Fruit fly (Drosophila melanogaster) whole organism, embryonic: Measurements from ENCODE around the gene CG34049.

ENCODE experiments used
- Atf-2 ChIP-seq: fragments of 200-800 bp; sonication (Bioruptor generic); optimal IDR thresholded peaks from 2 replicates; lab custom pipeline; 2016; ENCODE audit warnings: missing biosample characterization, missing genetic modification characterization
- CG10267 ChIP-seq: fragments of 200-800 bp; sonication (Bioruptor generic); optimal IDR thresholded peaks from 2 replicates; lab custom pipeline; 2018; ENCODE audit warnings: missing biosample characterization, mild to moderate bottlenecking, missing genetic modification characterization, moderate library complexity
- CG10979 ChIP-seq: fragments of 200-800 bp; sonication (Bioruptor generic); optimal IDR thresholded peaks from 2 replicates; lab custom pipeline; 2018; ENCODE audit warnings: missing biosample characterization, mild to moderate bottlenecking, missing genetic modification characterization, moderate library complexity
- CG11560 ChIP-seq: fragments of 200-800 bp; sonication (Bioruptor generic); IDR thresholded peaks from 3 replicates; pipeline ENCODE4 v1.3.6; 2022; ENCODE audit warnings: missing biosample characterization, missing genetic modification characterization
- CG12236 ChIP-seq: fragments of 200-800 bp; sonication (Bioruptor generic); optimal IDR thresholded peaks from 2 replicates; lab custom pipeline; 2016; ENCODE audit warnings: missing biosample characterization, missing genetic modification characterization
- CG12659 ChIP-seq: fragments of 200-800 bp; sonication (Bioruptor generic); optimal IDR thresholded peaks from 3 replicates; lab custom pipeline; 2017; ENCODE audit warnings: mild to moderate bottlenecking, missing biosample characterization, missing genetic modification reagents, missing genetic modification characterization
- CG14710 ChIP-seq: fragments of 200-800 bp; sonication (Bioruptor generic); optimal IDR thresholded peaks from 3 replicates; lab custom pipeline; 2019; ENCODE audit warnings: missing biosample characterization, mild to moderate bottlenecking, missing genetic modification characterization, moderate library complexity
- CG14965 ChIP-seq: fragments of 200-800 bp; sonication (Bioruptor generic); optimal IDR thresholded peaks from 2 replicates; lab custom pipeline; 2016; ENCODE audit warnings: missing biosample characterization, missing genetic modification characterization, borderline replicate concordance
- CG15479 ChIP-seq: fragments of 200-800 bp; sonication (Bioruptor generic); optimal IDR thresholded peaks from 3 replicates; lab custom pipeline; 2019; ENCODE audit warnings: missing biosample characterization, mild to moderate bottlenecking, missing genetic modification characterization, moderate library complexity
- CG15514 ChIP-seq: fragments of 200-800 bp; sonication (Bioruptor generic); optimal IDR thresholded peaks from 3 replicates; lab custom pipeline; 2017; ENCODE audit warnings: missing biosample characterization, missing genetic modification characterization, mild to moderate bottlenecking, moderate library complexity, missing genetic modification reagents
- CG16813 ChIP-seq: fragments of 200-800 bp; sonication (Bioruptor generic); IDR thresholded peaks from 3 replicates; pipeline ENCODE4 v1.3.6; 2022; ENCODE audit warnings: missing biosample characterization, missing genetic modification characterization; ENCODE audit not compliant: partially characterized antibody
- CG17186 ChIP-seq: fragments of 200-800 bp; sonication (Bioruptor generic); optimal IDR thresholded peaks from 3 replicates; lab custom pipeline; 2017; ENCODE audit warnings: missing biosample characterization, missing genetic modification reagents, missing genetic modification characterization
- CG17612 ChIP-seq: fragments of 200-800 bp; sonication (Bioruptor generic); IDR thresholded peaks from 2 replicates; pipeline ENCODE4 v1.3.6; 2022; ENCODE audit warnings: missing biosample characterization, missing genetic modification characterization
- CG33557 ChIP-seq: fragments of 200-800 bp; sonication (Bioruptor generic); optimal IDR thresholded peaks from 2 replicates; lab custom pipeline; 2019; ENCODE audit warnings: missing biosample characterization, mild to moderate bottlenecking, missing genetic modification characterization, moderate library complexity
- CG34376 ChIP-seq: fragments of 200-800 bp; sonication (Bioruptor generic); optimal IDR thresholded peaks from 2 replicates; lab custom pipeline; 2018; ENCODE audit warnings: missing biosample characterization, mild to moderate bottlenecking, missing genetic modification characterization
- CG42726 ChIP-seq: fragments of 200-800 bp; sonication (Bioruptor generic); IDR thresholded peaks from 2 replicates; pipeline ENCODE4 v1.3.6; 2022; ENCODE audit warnings: missing biosample characterization, missing genetic modification characterization; ENCODE audit not compliant: partially characterized antibody
- CG4617 ChIP-seq: fragments of 200-800 bp; sonication (Bioruptor generic); optimal IDR thresholded peaks from 3 replicates; lab custom pipeline; 2016; ENCODE audit warnings: missing biosample characterization, missing genetic modification characterization, borderline replicate concordance
- CG5180 ChIP-seq: fragments of 200-800 bp; sonication (Bioruptor generic); optimal IDR thresholded peaks from 3 replicates; lab custom pipeline; 2017; ENCODE audit warnings: missing biosample characterization, missing genetic modification characterization, mild to moderate bottlenecking, moderate library complexity, missing genetic modification reagents
- CG7556 ChIP-seq: fragments of 200-800 bp; sonication (Bioruptor generic); optimal IDR thresholded peaks from 2 replicates; lab custom pipeline; 2017; ENCODE audit warnings: missing biosample characterization, mild to moderate bottlenecking, missing genetic modification characterization
- CG8359 ChIP-seq: fragments of 200-800 bp; sonication (Bioruptor generic); optimal IDR thresholded peaks from 2 replicates; lab custom pipeline; 2017; ENCODE audit warnings: missing biosample characterization, mild to moderate bottlenecking, missing genetic modification characterization, borderline replicate concordance
- CrebB ChIP-seq: fragments of 200-800 bp; sonication (Bioruptor generic); optimal IDR thresholded peaks from 3 replicates; lab custom pipeline; 2018; ENCODE audit warnings: missing biosample characterization, mild to moderate bottlenecking, missing genetic modification characterization
- D19A ChIP-seq: fragments of 200-800 bp; optimal IDR thresholded peaks from 3 replicates; lab custom pipeline; 2019; ENCODE audit warnings: missing biosample characterization, mild to moderate bottlenecking, missing genetic modification characterization, moderate library complexity
- Dref ChIP-seq: fragments of 200-800 bp; sonication (Bioruptor generic); IDR thresholded peaks from 2 replicates; pipeline ENCODE4 v1.3.6; 2022; ENCODE audit warnings: missing biosample characterization, missing genetic modification characterization
- HmgZ ChIP-seq: fragments of 200-800 bp; sonication (Bioruptor generic); optimal IDR thresholded peaks from 2 replicates; lab custom pipeline; 2018; ENCODE audit warnings: missing biosample characterization, mild to moderate bottlenecking, missing genetic modification characterization
- Hr3 ChIP-seq: fragments of 200-800 bp; sonication (Bioruptor generic); optimal IDR thresholded peaks from 3 replicates; lab custom pipeline; 2016; ENCODE audit warnings: missing biosample characterization, missing genetic modification characterization
- Opbp ChIP-seq: fragments of 200-800 bp; sonication (Bioruptor generic); IDR thresholded peaks from 3 replicates; pipeline ENCODE4 v1.3.6; 2022; ENCODE audit warnings: missing biosample characterization, missing genetic modification characterization; ENCODE audit not compliant: partially characterized antibody
- Scr ChIP-seq: fragments of 200-800 bp; sonication (Bioruptor generic); IDR thresholded peaks from 2 replicates; pipeline ENCODE4 v1.3.6; 2022; ENCODE audit warnings: missing biosample characterization, missing genetic modification characterization; ENCODE audit not compliant: partially characterized antibody
- TFAM ChIP-seq: fragments of 200-800 bp; sonication (Bioruptor generic); optimal IDR thresholded peaks from 2 replicates; lab custom pipeline; 2017; ENCODE audit warnings: missing biosample characterization, missing genetic modification characterization, inconsistent platforms
- Xbp1 ChIP-seq: fragments of 200-800 bp; sonication (Bioruptor generic); optimal IDR thresholded peaks from 3 replicates; lab custom pipeline; 2016; ENCODE audit warnings: missing biosample characterization, mild to moderate bottlenecking, missing genetic modification characterization
- YL-1 ChIP-seq: fragments of 200-800 bp; sonication (Bioruptor generic); optimal IDR thresholded peaks from 3 replicates; lab custom pipeline; 2017; ENCODE audit warnings: missing biosample characterization, mild to moderate bottlenecking, missing genetic modification characterization
- amos ChIP-seq: fragments of 200-800 bp; sonication (Bioruptor generic); IDR thresholded peaks from 2 replicates; pipeline ENCODE4 v1.3.6; 2022; ENCODE audit warnings: missing biosample characterization, missing genetic modification characterization; ENCODE audit not compliant: partially characterized antibody
- ash1 ChIP-seq: fragments of 200-800 bp; sonication (Bioruptor generic); optimal IDR thresholded peaks from 2 replicates; lab custom pipeline; 2018; ENCODE audit warnings: missing biosample characterization, mild to moderate bottlenecking, missing genetic modification characterization
- ci ChIP-seq: fragments of 200-800 bp; sonication (Bioruptor generic); IDR thresholded peaks from 3 replicates; pipeline ENCODE4 v1.3.6; 2022; ENCODE audit warnings: missing biosample characterization, missing genetic modification characterization
- eyg ChIP-seq: fragments of 200-800 bp; sonication (Bioruptor generic); optimal IDR thresholded peaks from 3 replicates; lab custom pipeline; 2016; ENCODE audit warnings: missing biosample characterization, missing genetic modification characterization
- fru ChIP-seq: fragments of >200 bp; optimal IDR thresholded peaks from 2 replicates; lab custom pipeline; 2017
- hb ChIP-seq: fragments of 200-800 bp; sonication (Bioruptor generic); IDR thresholded peaks from 3 replicates; pipeline ENCODE4 v1.3.6; 2022; ENCODE audit warnings: missing biosample characterization, missing genetic modification characterization; ENCODE audit not compliant: partially characterized antibody
- jing ChIP-seq: fragments of 200-800 bp; sonication (Bioruptor generic); optimal IDR thresholded peaks from 2 replicates; lab custom pipeline; 2018; ENCODE audit warnings: missing biosample characterization, mild to moderate bottlenecking, missing genetic modification characterization
- knrl ChIP-seq: fragments of 200-800 bp; sonication (Bioruptor generic); IDR thresholded peaks from 3 replicates; pipeline ENCODE4 v1.3.6; 2022; ENCODE audit warnings: missing biosample characterization, missing genetic modification characterization; ENCODE audit not compliant: partially characterized antibody
- lilli ChIP-seq: fragments of 200-800 bp; sonication (Bioruptor generic); optimal IDR thresholded peaks from 3 replicates; lab custom pipeline; 2016; ENCODE audit warnings: missing biosample characterization, missing genetic modification characterization
- nmo ChIP-seq: fragments of 200-800 bp; sonication (Bioruptor generic); optimal IDR thresholded peaks from 2 replicates; lab custom pipeline; 2018; ENCODE audit warnings: missing biosample characterization, mild to moderate bottlenecking, missing genetic modification characterization, moderate library complexity
- nom ChIP-seq: fragments of 200-800 bp; sonication (Bioruptor generic); optimal IDR thresholded peaks from 2 replicates; lab custom pipeline; 2017; ENCODE audit warnings: missing biosample characterization, missing genetic modification characterization, mild to moderate bottlenecking, moderate library complexity, missing genetic modification reagents
- oc ChIP-seq: fragments of 200-800 bp; sonication (Bioruptor generic); optimal IDR thresholded peaks from 2 replicates; lab custom pipeline; 2018; ENCODE audit warnings: missing biosample characterization, mild to moderate bottlenecking, missing genetic modification characterization, moderate library complexity
- peb ChIP-seq: fragments of 200-800 bp; sonication (Bioruptor generic); IDR thresholded peaks from 2 replicates; pipeline ENCODE4 v1.3.6; 2022; ENCODE audit warnings: missing biosample characterization, missing genetic modification characterization
- sc ChIP-seq, 3 experiments: fragments of >200 bp in 2 of 3; fragments of 200-800 bp in 1 of 3; sonication (Bioruptor generic) in 1 of 3; optimal IDR thresholded peaks; 2 replicates in 2 of 3; 3 replicates in 1 of 3; lab custom pipeline; 2017; ENCODE audit warnings: mild to moderate bottlenecking in 1 of 3, missing biosample characterization in 1 of 3, missing genetic modification characterization in 1 of 3, missing genetic modification reagents in 1 of 3
- sens-2 ChIP-seq: fragments of 200-800 bp; sonication (Bioruptor generic); IDR thresholded peaks from 2 replicates; pipeline ENCODE4 v1.3.6; 2022; ENCODE audit warnings: missing biosample characterization, missing genetic modification characterization
- stc ChIP-seq: fragments of 200-800 bp; sonication (Bioruptor generic); IDR thresholded peaks from 2 replicates; pipeline ENCODE4 v1.3.6; 2022; ENCODE audit warnings: missing biosample characterization, missing genetic modification characterization
- stwl ChIP-seq: fragments of 200-800 bp; sonication (Bioruptor generic); optimal IDR thresholded peaks from 3 replicates; lab custom pipeline; 2018; ENCODE audit warnings: missing biosample characterization, mild to moderate bottlenecking, missing genetic modification characterization, moderate library complexity
- vnd ChIP-seq: fragments of 200-800 bp; sonication (Bioruptor generic); IDR thresholded peaks from 3 replicates; pipeline ENCODE4 v1.3.6; 2022; ENCODE audit warnings: missing biosample characterization, missing genetic modification characterization; ENCODE audit not compliant: partially characterized antibody

CG34049 gene

dm6 chr2L:2236722-2237121 is 28.4 kb downstream of the CG34049 start, which contains the start of gene Sec24CD (continued):
- TF ChIP-seq CG33557 (GFP tag; lab: Kevin White, UChicago) (peak; percentile 19), sc (optimal IDR thresholded peaks at IDR 0.05; lab: Kevin White, UChicago) (no peak), sc (GFP tag; optimal IDR thresholded peaks at IDR 0.05; lab: Kevin White, UChicago) (no peak), oc (no peak), ash1 (GFP tag; lab: Kevin White, UChicago) (no peak), CG15479 (GFP tag; lab: Kevin White, UChicago) (no peak), Dref (peak; percentile 97), CG5180 (GFP tag; lab: Kevin White, UChicago) (no peak), CG17186 (GFP tag; lab: Kevin White, UChicago) (peak; percentile 10), knrl (peak; percentile 59; the same call in 2 of the 3 replicates), peb (no peak), CG17612 (GFP tag; lab: Robert Waterston, UW) (no peak), CG34376 (GFP tag; lab: Kevin White, UChicago) (peak; percentile 35), HmgZ (tag; lab: Kevin White, UChicago) (peak; percentile 39), Atf-2 (no peak), CG10267 (tag; lab: Kevin White, UChicago) (peak; percentile 68), CG14965 (no peak), CG16813 (GFP tag; lab: Robert Waterston, UW) (peak; percentile 84), YL-1 (GFP tag; lab: Kevin White, UChicago) (peak; percentile 91), ci (GFP tag; lab: Robert Waterston, UW) (peak; percentile 60; the same call in 1 of the 3 replicates), eyg (GFP tag; lab: Kevin White, UChicago) (no peak), Scr (GFP tag; lab: Robert Waterston, UW) (peak; percentile 83), Opbp (GFP tag; lab: Robert Waterston, UW) (peak; percentile 92; the same call in 2 of the 3 replicates), lilli (GFP tag; lab: Kevin White, UChicago) (peak; percentile 35), CG42726 (GFP tag; lab: Robert Waterston, UW) (peak; percentile 57; the same call in 1 of the 2 replicates), hb (GFP tag; lab: Robert Waterston, UW) (peak; percentile 93), vnd (peak; percentile 84), TFAM (GFP tag; lab: Kevin White, UChicago) (no peak), CG8359 (GFP tag; lab: Kevin White, UChicago) (no peak), stc (no peak), sens-2 (GFP tag; lab: Robert Waterston, UW) (no peak), CG15514 (GFP tag; lab: Kevin White, UChicago) (peak; percentile 74), Hr3 (GFP tag; lab: Kevin White, UChicago) (no peak), CrebB (peak; percentile 68), CG10979 (tag; lab: Kevin White, UChicago) (peak; percentile 20), Xbp1 (GFP tag; lab: Kevin White, UChicago) (peak; percentile 79), jing (GFP tag; lab: Kevin White, UChicago) (no peak), CG7556 (GFP tag; lab: Kevin White, UChicago) (no peak), nom (GFP tag; lab: Kevin White, UChicago) (peak; percentile 73), fru (lab: Kevin White, UChicago) (no peak), CG12236 (GFP tag; lab: Kevin White, UChicago) (no peak), nmo (GFP tag; lab: Kevin White, UChicago) (peak; percentile 22), CG11560 (peak; percentile 98), CG4617 (GFP tag; lab: Kevin White, UChicago) (peak; percentile 57), CG12659 (GFP tag; lab: Kevin White, UChicago) (peak; percentile 73), CG14710 (tag; lab: Kevin White, UChicago) (peak; percentile 51), D19A (tag; lab: Kevin White, UChicago) (no peak), amos (peak; percentile 84; the same call in 1 of the 2 replicates), stwl (peak; percentile 92)
